Worm (Caenorhabditis elegans) whole organism, L2 larva: ENCODE measurements around the gene srh-271.
A peak's percentile ranks its signal among the peaks of the same experiment; 100 is the strongest.
"Not testable (repeated sequence)": the region's sequence is repeated elsewhere in the genome, so short reads cannot be mapped to it uniquely, and the experiment has no call there.

ENCODE experiments used
- F13H6.1 ChIP-seq: sonication (generic microtip); optimal IDR thresholded peaks from 2 replicates; lab custom pipeline; 2016; ENCODE audit warnings: missing genetic modification characterization, missing compliant biosample characterization
- R02D3.7 ChIP-seq: fragments of 150-350 bp; optimal IDR thresholded peaks from 2 replicates; lab custom pipeline; 2014; ENCODE audit warnings: missing biosample characterization, missing genetic modification characterization
- Y55F3AM.14 ChIP-seq: fragments of 200-800 bp; sonication (Bioruptor generic); optimal IDR thresholded peaks from 2 replicates; lab custom pipeline; 2018; ENCODE audit warnings: mild to moderate bottlenecking, missing genetic modification characterization, missing compliant biosample characterization
- ZK546.5 ChIP-seq: sonication (generic microtip); optimal IDR thresholded peaks from 2 replicates; lab custom pipeline; 2017; ENCODE audit warnings: missing biosample characterization, missing genetic modification characterization
- alr-1 ChIP-seq: fragments of 150-350 bp; optimal IDR thresholded peaks from 2 replicates; lab custom pipeline; 2014; ENCODE audit warnings: missing biosample characterization, missing genetic modification characterization
- aly-2 ChIP-seq: fragments of 150-350 bp; optimal IDR thresholded peaks from 2 replicates; lab custom pipeline; 2014; ENCODE audit warnings: missing biosample characterization, missing genetic modification characterization
- blmp-1 ChIP-seq: sonication (generic microtip); optimal IDR thresholded peaks from 2 replicates; lab custom pipeline; 2017; ENCODE audit warnings: missing genetic modification characterization, mild to moderate bottlenecking, missing compliant biosample characterization, antibody characterized with exemption, moderate library complexity; ENCODE audit not compliant: insufficient read depth
- ceh-16 ChIP-seq: fragments of 150-350 bp; optimal IDR thresholded peaks from 2 replicates; lab custom pipeline; 2014; ENCODE audit warnings: missing biosample characterization, missing genetic modification characterization
- ceh-82 ChIP-seq: fragments of 150-350 bp; optimal IDR thresholded peaks from 2 replicates; lab custom pipeline; 2014; ENCODE audit warnings: missing biosample characterization, missing genetic modification characterization
- crh-2 ChIP-seq: sonication (generic microtip); optimal IDR thresholded peaks from 2 replicates; lab custom pipeline; 2017; ENCODE audit warnings: missing biosample characterization, missing genetic modification characterization
- egl-27 ChIP-seq: sonication (generic microtip); optimal IDR thresholded peaks from 3 replicates; lab custom pipeline; 2017; ENCODE audit warnings: missing biosample characterization, missing genetic modification reagents, missing genetic modification characterization
- elt-1 ChIP-seq: fragments of 150-350 bp; optimal IDR thresholded peaks from 2 replicates; lab custom pipeline; 2014; ENCODE audit warnings: missing biosample characterization, missing genetic modification characterization
- elt-3 ChIP-seq: sonication (generic microtip); optimal IDR thresholded peaks from 2 replicates; lab custom pipeline; 2017; ENCODE audit warnings: missing biosample characterization, missing genetic modification characterization
- fos-1 ChIP-seq: fragments of 150-350 bp; optimal IDR thresholded peaks from 2 replicates; lab custom pipeline; 2014; ENCODE audit warnings: missing biosample characterization, missing genetic modification characterization
- gmeb-1 ChIP-seq: fragments of 150-350 bp; optimal IDR thresholded peaks from 2 replicates; lab custom pipeline; 2014; ENCODE audit warnings: missing biosample characterization, missing genetic modification characterization
- lin-13 ChIP-seq: fragments of 150-350 bp; optimal IDR thresholded peaks from 2 replicates; lab custom pipeline; 2014; ENCODE audit warnings: missing biosample characterization, missing genetic modification reagents, missing genetic modification characterization
- lin-39 ChIP-seq: fragments of 150-350 bp; optimal IDR thresholded peaks from 2 replicates; lab custom pipeline; 2014; ENCODE audit warnings: missing biosample characterization, missing genetic modification reagents, missing genetic modification characterization
- lsy-2 ChIP-seq, 2 experiments: fragments of 150-350 bp in 1 of 2; sonication (generic microtip) in 1 of 2; optimal IDR thresholded peaks; 2 replicates each; lab custom pipeline; 2014 to 2017; ENCODE audit warnings: missing biosample characterization in 2 of 2, missing genetic modification characterization in 2 of 2
- mbf-1 ChIP-seq: sonication (generic microtip); optimal IDR thresholded peaks from 2 replicates; lab custom pipeline; 2017; ENCODE audit warnings: missing biosample characterization, missing genetic modification characterization
- mdl-1 ChIP-seq, 2 experiments: fragments of 150-350 bp in 1 of 2; sonication (generic microtip) in 1 of 2; optimal IDR thresholded peaks; 2 replicates each; lab custom pipeline; 2017; ENCODE audit warnings: missing biosample characterization in 2 of 2, missing genetic modification characterization in 2 of 2
- nhr-11 ChIP-seq: fragments of 150-350 bp; optimal IDR thresholded peaks from 2 replicates; lab custom pipeline; 2014; ENCODE audit warnings: missing biosample characterization, missing genetic modification characterization
- nhr-12 ChIP-seq: fragments of 150-350 bp; optimal IDR thresholded peaks from 2 replicates; lab custom pipeline; 2014; ENCODE audit warnings: missing biosample characterization, missing genetic modification characterization
- nhr-6 ChIP-seq: fragments of 150-350 bp; optimal IDR thresholded peaks from 2 replicates; lab custom pipeline; 2014; ENCODE audit warnings: missing biosample characterization, missing genetic modification characterization
- peb-1 ChIP-seq: fragments of 150-350 bp; optimal IDR thresholded peaks from 2 replicates; lab custom pipeline; 2014; ENCODE audit warnings: missing biosample characterization, missing genetic modification characterization
- sem-4 ChIP-seq: fragments of 150-350 bp; optimal IDR thresholded peaks from 2 replicates; lab custom pipeline; 2014; ENCODE audit warnings: missing biosample characterization, missing genetic modification reagents, missing genetic modification characterization
- skn-1 ChIP-seq: sonication (generic microtip); optimal IDR thresholded peaks from 2 replicates; lab custom pipeline; 2017; ENCODE audit warnings: missing biosample characterization, missing genetic modification characterization
- sma-3 ChIP-seq: sonication (generic microtip); optimal IDR thresholded peaks from 2 replicates; lab custom pipeline; 2016; ENCODE audit warnings: missing genetic modification reagents, missing genetic modification characterization, missing compliant biosample characterization
- snpc-4 ChIP-seq: fragments of 150-350 bp; optimal IDR thresholded peaks from 2 replicates; lab custom pipeline; 2014; ENCODE audit warnings: missing biosample characterization, missing genetic modification characterization
- unc-62 ChIP-seq: fragments of 150-350 bp; optimal IDR thresholded peaks from 2 replicates; lab custom pipeline; 2014; ENCODE audit warnings: missing biosample characterization, missing genetic modification reagents, missing genetic modification characterization
- zag-1 ChIP-seq: fragments of 150-350 bp; optimal IDR thresholded peaks from 2 replicates; lab custom pipeline; 2014; ENCODE audit warnings: missing biosample characterization, missing genetic modification characterization
- ztf-1 ChIP-seq: fragments of 200-800 bp; sonication (Bioruptor generic); conservative IDR thresholded peaks from 2 replicates; pipeline ENCODE4 v1.3.6; 2022; ENCODE audit warnings: missing genetic modification characterization, missing compliant biosample characterization
- ztf-11 ChIP-seq: sonication (generic microtip); optimal IDR thresholded peaks from 2 replicates; lab custom pipeline; 2017; ENCODE audit warnings: missing biosample characterization, missing genetic modification characterization
- ztf-4 ChIP-seq: fragments of 150-350 bp; optimal IDR thresholded peaks from 2 replicates; lab custom pipeline; 2014; ENCODE audit warnings: missing biosample characterization, missing genetic modification characterization

The srh-271 gene

ce11 chrV:2600543-2600942 is 21.2 kb downstream of the srh-271 start (continued):
- TF ChIP-seq fos-1: peak; percentile 29
- no peak for TF ChIP-seq blmp-1 (tag; lab: Kevin White, UChicago)
- TF ChIP-seq zag-1 (tag; lab: Kevin White, UChicago): peak; percentile 30
- peak; percentile 55 for TF ChIP-seq ZK546.5 (tag; lab: Kevin White, UChicago)
- peak; percentile 88 for TF ChIP-seq F13H6.1 (tag; lab: Kevin White, UChicago)

DNA sequence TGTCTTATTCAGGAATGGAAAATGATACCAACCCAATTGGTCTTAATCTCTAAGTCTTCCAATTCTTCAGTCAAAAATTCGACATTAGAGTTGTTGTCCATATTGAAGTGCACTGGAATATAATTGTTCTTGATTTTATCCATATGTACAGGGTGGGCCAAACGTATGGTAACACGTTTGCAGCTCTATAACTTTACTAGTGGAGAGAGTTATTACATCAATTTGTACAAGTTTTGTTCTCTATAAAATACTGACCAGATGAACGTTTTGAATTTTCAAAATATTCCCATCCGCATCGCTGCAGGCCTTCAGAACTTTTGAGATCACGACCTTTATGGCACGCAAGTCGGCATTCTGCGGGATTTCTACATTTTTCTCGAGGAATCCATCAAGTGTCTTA is 22.9 kb downstream of the srh-271 start, which contains the start of gene F53E10.5:
TSS of gene F53E10.5 (minus strand) at position 101 of the 400 bp plus-strand sequence.
- TF ChIP-seq lin-39 (tag; lab: Kevin White, UChicago); elt-3; ztf-11 (tag; lab: Kevin White, UChicago): not testable (repeated sequence)

DNA sequence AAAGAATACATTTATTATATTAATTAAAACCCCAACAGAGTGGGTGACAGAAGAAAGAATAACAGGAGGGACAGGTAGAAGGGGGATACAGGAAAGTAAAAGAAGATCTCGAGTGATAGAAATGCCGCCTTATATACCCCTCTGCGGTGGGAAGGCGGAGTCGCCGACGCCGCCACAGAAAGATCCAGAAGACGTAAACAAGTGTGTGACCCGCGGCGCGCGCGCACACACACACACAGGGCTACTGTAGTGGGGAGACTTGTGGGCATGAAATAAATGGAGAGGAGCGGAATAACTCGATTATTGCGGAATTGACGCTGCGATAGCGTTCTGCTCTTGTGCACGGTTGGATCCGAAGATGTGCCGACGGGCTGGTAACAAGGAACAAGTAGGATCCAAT is 26.1 kb downstream of the srh-271 start:
- TF ChIP-seq crh-2 (no peak), ceh-16 (tag; lab: Kevin White, UChicago) (no peak), mdl-1 (tag; optimal IDR thresholded peaks at IDR 0.05; lab: Kevin White, UChicago) (no peak), ztf-1 (GFP tag; lab: Robert Waterston, UW) (no peak), nhr-11 (no peak), ceh-82 (no peak), sma-3 (GFP tag; lab: Kevin White, UChicago) (no peak), nhr-6 (no peak), elt-1 (tag; lab: Kevin White, UChicago) (no peak), snpc-4 (no peak), lin-13 (GFP tag; lab: Kevin White, UChicago) (no peak), R02D3.7 (tag; lab: Kevin White, UChicago) (no peak), nhr-12 (no peak), sem-4 (tag; lab: Kevin White, UChicago) (no peak), Y55F3AM.14 (no peak), unc-62 (GFP tag; lab: Kevin White, UChicago) (no peak), fos-1 (no peak), lsy-2 (tag; optimal IDR thresholded peaks at IDR 0.05; lab: Kevin White, UChicago) (no peak), egl-27 (tag; lab: Kevin White, UChicago) (no peak)

DNA sequence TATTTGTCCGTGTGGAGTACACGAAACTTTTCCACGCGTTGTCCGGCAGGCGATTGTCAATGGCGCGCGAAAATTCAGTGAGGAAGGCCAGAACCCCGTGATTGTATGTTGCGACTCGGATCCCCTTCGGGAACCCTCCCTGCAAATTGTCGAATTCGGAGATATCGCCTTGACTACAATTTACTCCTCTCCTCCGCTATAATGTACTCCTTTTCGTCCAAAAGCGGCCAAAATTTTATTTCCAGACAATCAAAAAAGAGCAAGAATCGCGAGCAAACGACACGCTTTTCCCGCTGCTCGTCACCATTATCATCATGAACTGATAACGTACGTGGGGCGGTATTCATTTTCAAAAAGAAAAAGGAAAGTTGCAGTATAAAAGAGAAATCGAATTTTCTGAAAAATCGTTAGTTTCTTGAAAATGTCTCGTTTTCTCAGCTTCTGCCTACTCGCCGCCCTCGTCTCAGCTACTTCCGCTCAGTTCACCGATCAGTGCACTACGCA is 29.6 kb downstream of the srh-271 start, which contains the start of gene irg-3:
TSS of gene irg-3 (plus strand) at position 419 of the 504 bp plus-strand sequence.
- TF ChIP-seq aly-2 (tag; lab: Kevin White, UChicago) (no peak), Y55F3AM.14 (no peak), ceh-82 (no peak), mbf-1 (tag; lab: Kevin White, UChicago) (no peak), gmeb-1 (peak; percentile 6), fos-1 (peak; percentile 53), peb-1 (no peak)
- TF ChIP-seq, all 48 proteins: peak for 2

DNA sequence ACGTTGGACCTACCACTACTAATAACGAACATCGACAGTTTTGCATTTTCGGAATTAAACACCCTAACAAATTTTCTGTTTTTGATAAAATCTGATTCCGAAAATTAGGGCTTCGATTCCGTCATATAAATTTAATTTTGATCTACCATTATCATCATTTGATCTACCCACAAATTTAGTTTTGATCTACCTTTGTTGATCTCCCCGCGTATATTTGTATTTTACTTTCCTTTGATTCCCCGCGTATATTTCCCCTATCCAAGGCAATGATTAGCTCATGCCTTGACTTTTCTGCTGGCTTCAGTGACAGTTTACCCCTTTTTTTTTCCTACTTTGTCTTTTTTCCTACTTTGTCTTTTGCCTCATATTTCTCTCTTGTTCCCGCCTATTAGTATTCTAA is 31.9 kb downstream of the srh-271 start:
- TF ChIP-seq mdl-1 (tag; optimal IDR thresholded peaks at IDR 0.05; lab: Kevin White, UChicago) (no peak), zag-1 (tag; lab: Kevin White, UChicago) (no peak), sem-4 (tag; lab: Kevin White, UChicago) (no peak), alr-1 (tag; lab: Kevin White, UChicago) (no peak), skn-1 (no peak), ztf-4 (tag; lab: Kevin White, UChicago) (no peak), aly-2 (tag; lab: Kevin White, UChicago) (no peak), elt-3 (no peak), nhr-11 (no peak)

ce11 chrV:2585727-2586126 is 36.1 kb downstream of the srh-271 start, which contains the start of gene C29G2.6:
C29G2.6 (minus strand) TSS chrV:2585908.
- no peak for TF ChIP-seq snpc-4
- TF ChIP-seq fos-1: peak; percentile 42
